Worm (Caenorhabditis elegans) whole organism, mixed stage, embryonic: Measurements from ENCODE around the gene Y40B10A.9.

Experiments
- nhr-12 ChIP-seq: fragments of 150-350 bp; optimal IDR thresholded peaks from 2 replicates; lab custom pipeline; 2014; ENCODE audit warnings: missing biosample characterization, missing genetic modification characterization
- nhr-28 ChIP-seq: fragments of 150-350 bp; optimal IDR thresholded peaks from 2 replicates; lab custom pipeline; 2014; ENCODE audit warnings: missing biosample characterization, missing genetic modification characterization
- snpc-4 ChIP-seq: fragments of 150-350 bp; optimal IDR thresholded peaks from 2 replicates; lab custom pipeline; 2014; ENCODE audit warnings: missing biosample characterization, missing genetic modification characterization
- tbx-8 ChIP-seq: fragments of 200-800 bp; sonication (Bioruptor generic); optimal IDR thresholded peaks from 2 replicates; lab custom pipeline; 2018; ENCODE audit warnings: mild to moderate bottlenecking, missing genetic modification characterization, moderate library complexity, missing compliant biosample characterization
- unc-39 ChIP-seq: fragments of 150-350 bp; optimal IDR thresholded peaks from 2 replicates; lab custom pipeline; 2014; ENCODE audit warnings: missing biosample characterization, missing genetic modification characterization
- unc-62 ChIP-seq: fragments of 150-350 bp; optimal IDR thresholded peaks from 2 replicates; lab custom pipeline; 2014; ENCODE audit warnings: missing biosample characterization, missing genetic modification reagents, missing genetic modification characterization

- TF ChIP-seq nhr-12 (tag; lab: Kevin White, UChicago), result no peak
- TF ChIP-seq unc-39 (tag; lab: Kevin White, UChicago), result no peak
- no peak for TF ChIP-seq unc-62 (GFP tag; lab: Kevin White, UChicago)
- no peak for TF ChIP-seq snpc-4 (tag; lab: Kevin White, UChicago)
- no peak for TF ChIP-seq tbx-8
- no peak for TF ChIP-seq nhr-28 (tag; lab: Kevin White, UChicago)
These were observed 19.2 kb downstream of the Y40B10A.9 start, which contains the start of gene comt-5 for ce11 chrV:2053509-2053908.
